Worm (Caenorhabditis elegans): ENCODE measurements around the gene C05E4.12.

C05E4.12 gene

ce11 chrV:731330-731729 is 30.5 kb downstream of the C05E4.12 start:
- TF ChIP-seq W03F9.2 (tag; optimal IDR thresholded peaks at IDR 0.05), result peak; percentile 41
- no peak for TF ChIP-seq dao-5 (tag; optimal IDR thresholded peaks at IDR 0.05)

- TF ChIP-seq dao-5 (tag; optimal IDR thresholded peaks at IDR 0.05) (no peak), W03F9.2 (tag; optimal IDR thresholded peaks at IDR 0.05) (peak; percentile 38)
Observed at ce11 chrV:730216-730615, 31.6 kb downstream of the C05E4.12 start.

- TF ChIP-seq him-1 (tag; optimal IDR thresholded peaks at IDR 0.05) (no peak), dao-5 (tag; optimal IDR thresholded peaks at IDR 0.05) (no peak), W03F9.2 (tag; optimal IDR thresholded peaks at IDR 0.05) (no peak)
Observed at ce11 chrV:728822-729493, 32.8 kb downstream of the C05E4.12 start.

- TF ChIP-seq dao-5 (tag; optimal IDR thresholded peaks at IDR 0.05) (no peak), him-1 (tag; optimal IDR thresholded peaks at IDR 0.05) (no peak), W03F9.2 (tag; optimal IDR thresholded peaks at IDR 0.05) (peak; percentile 3)
Observed at ce11 chrV:727484-728351, 34.1 kb downstream of the C05E4.12 start, which contains the start of the genes icl-1 and srh-2. Gene icl-1 (minus strand): TSS chrV:728004. Gene srh-2 (plus strand): TSS chrV:728301.

- no peak for TF ChIP-seq dao-5 (tag; optimal IDR thresholded peaks at IDR 0.05)
- no peak for TF ChIP-seq W03F9.2 (tag; optimal IDR thresholded peaks at IDR 0.05)
- no peak for TF ChIP-seq him-1 (tag; optimal IDR thresholded peaks at IDR 0.05)
Observed at ce11 chrV:726573-727483, 35.0 kb downstream of the C05E4.12 start.

ce11 chrV:725807-726572 is 35.8 kb downstream of the C05E4.12 start:
- TF ChIP-seq him-1 (tag; optimal IDR thresholded peaks at IDR 0.05), result no peak
- no peak for TF ChIP-seq W03F9.2 (tag; optimal IDR thresholded peaks at IDR 0.05)
- no peak for TF ChIP-seq dao-5 (tag; optimal IDR thresholded peaks at IDR 0.05)

ce11 chrV:724946-725806 is 36.6 kb downstream of the C05E4.12 start:
- TF ChIP-seq W03F9.2 (tag; optimal IDR thresholded peaks at IDR 0.05) (no peak), him-1 (tag; optimal IDR thresholded peaks at IDR 0.05) (no peak), dao-5 (tag; optimal IDR thresholded peaks at IDR 0.05) (no peak)

- TF ChIP-seq W03F9.2 (tag; optimal IDR thresholded peaks at IDR 0.05) (no peak), dao-5 (tag; optimal IDR thresholded peaks at IDR 0.05) (no peak), him-1 (tag; optimal IDR thresholded peaks at IDR 0.05) (no peak)
Observed at ce11 chrV:724470-724890, 37.3 kb downstream of the C05E4.12 start.

ce11 chrV:723895-724352 is 37.9 kb downstream of the C05E4.12 start, which contains the start of gene fbxb-72:
Gene fbxb-72 (minus strand): TSS chrV:723952.
- TF ChIP-seq dao-5 (tag; optimal IDR thresholded peaks at IDR 0.05) (no peak), W03F9.2 (tag; optimal IDR thresholded peaks at IDR 0.05) (no peak), him-1 (tag; optimal IDR thresholded peaks at IDR 0.05) (no peak)

- TF ChIP-seq W03F9.2 (tag; optimal IDR thresholded peaks at IDR 0.05) (no peak), dao-5 (tag; optimal IDR thresholded peaks at IDR 0.05) (no peak), him-1 (tag; optimal IDR thresholded peaks at IDR 0.05) (no peak)
Observed at ce11 chrV:722889-723288, 38.9 kb downstream of the C05E4.12 start.

- TF ChIP-seq him-1 (tag; optimal IDR thresholded peaks at IDR 0.05), result no peak
Observed at ce11 chrV:719731-720130, 42.1 kb downstream of the C05E4.12 start, which contains the start of gene srbc-40. Gene srbc-40 (minus strand): TSS chrV:719831.

ce11 chrV:712882-713281 is 48.9 kb downstream of the C05E4.12 start, which contains the start of gene cyp-33C11:
Gene cyp-33C11 (minus strand): TSS chrV:712982.
- TF ChIP-seq dao-5 (tag; optimal IDR thresholded peaks at IDR 0.05), result no peak
- TF ChIP-seq him-1 (tag; optimal IDR thresholded peaks at IDR 0.05), result no peak
- no peak for TF ChIP-seq W03F9.2 (tag; optimal IDR thresholded peaks at IDR 0.05)

Measured in whole organism, L4/young adult.